Fruit fly (Drosophila melanogaster): Measurements from ENCODE around the gene Pvf3.

- peak; percentile 71 for TF ChIP-seq cic (GFP tag; optimal IDR thresholded peaks at IDR 0.05)
- TF ChIP-seq kay (GFP tag; ENCODE audit: borderline replicate concordance): peak; percentile 93
- peak; percentile 92 for TF ChIP-seq CG12768 (GFP tag; optimal IDR thresholded peaks at IDR 0.05)
These were observed 37.0 kb upstream of the Pvf3 start, which contains the start of gene CG4497 for dm6 chr2L:7194351-7195037.
